Fruit fly (Drosophila melanogaster): Measurements from ENCODE around the gene Ssdp.
A peak's percentile ranks its signal among the peaks of the same experiment; 100 is the strongest.

The Ssdp gene

dm6 chr3R:18198518-18199118 lies 777 bp downstream of the Ssdp start (continued):
- TF ChIP-seq tgo (GFP tag; IDR thresholded peaks at IDR 0.05) (no peak), nerfin-2 (GFP tag; IDR thresholded peaks at IDR 0.05; ENCODE audit: partially characterized antibody) (no peak), Gsc (GFP tag; IDR thresholded peaks at IDR 0.05) (no peak), MESR4 (GFP tag; optimal IDR thresholded peaks at IDR 0.05) (no peak), Dad (GFP tag; optimal IDR thresholded peaks at IDR 0.05) (peak; percentile 17), CG4820 (GFP tag; optimal IDR thresholded peaks at IDR 0.05) (peak; percentile 10), CG7963 (GFP tag; IDR thresholded peaks at IDR 0.05; ENCODE audit: partially characterized antibody) (no peak), CG6254 (GFP tag; optimal IDR thresholded peaks at IDR 0.05) (no peak), caup (GFP tag; optimal IDR thresholded peaks at IDR 0.05; ENCODE audit: severe bottlenecking) (peak; percentile 51), Dip2 (GFP tag; IDR thresholded peaks at IDR 0.05) (no peak), tll (GFP tag; optimal IDR thresholded peaks at IDR 0.05) (peak in 1 of 2 experiments; percentile 70), gfzf (GFP tag; optimal IDR thresholded peaks at IDR 0.05) (no peak), NC2β (GFP tag; optimal IDR thresholded peaks at IDR 0.05) (peak; percentile 20), Deaf1 (tag; optimal IDR thresholded peaks at IDR 0.05) (no peak), CG2199 (GFP tag; IDR thresholded peaks at IDR 0.05) (no peak), lov (optimal IDR thresholded peaks at IDR 0.05) (no peak), lov (GFP tag; IDR thresholded peaks at IDR 0.05) (no peak), CG10543 (GFP tag; optimal IDR thresholded peaks at IDR 0.05) (peak; percentile 48), ab (GFP tag; optimal IDR thresholded peaks at IDR 0.05) (no peak), cad (GFP tag; optimal IDR thresholded peaks at IDR 0.05) (no peak), mld (GFP tag; IDR thresholded peaks at IDR 0.05; ENCODE audit: partially characterized antibody) (no peak), schlank (tag; optimal IDR thresholded peaks at IDR 0.05) (no peak), ro (GFP tag; IDR thresholded peaks at IDR 0.05) (no peak), rib (GFP tag; IDR thresholded peaks at IDR 0.05) (no peak), CG6654 (GFP tag; optimal IDR thresholded peaks at IDR 0.05) (no peak), H2.0 (GFP tag; IDR thresholded peaks at IDR 0.05) (no peak), CG3726 (GFP tag; IDR thresholded peaks at IDR 0.05) (no peak), Opbp (GFP tag; IDR thresholded peaks at IDR 0.05; ENCODE audit: partially characterized antibody) (no peak), CG7271 (tag; optimal IDR thresholded peaks at IDR 0.05) (no peak), bigmax (GFP tag; optimal IDR thresholded peaks at IDR 0.05) (no peak), ara (GFP tag; IDR thresholded peaks at IDR 0.05) (no peak), psq (GFP tag; optimal IDR thresholded peaks at IDR 0.05) (no peak), trem (tag; optimal IDR thresholded peaks at IDR 0.05) (no peak), CG15601 (tag; optimal IDR thresholded peaks at IDR 0.05) (peak; percentile 39), Bgb (GFP tag; IDR thresholded peaks at IDR 0.05; ENCODE audit: partially characterized antibody) (no peak), lmd (GFP tag; IDR thresholded peaks at IDR 0.05) (no peak), CG2129 (GFP tag; IDR thresholded peaks at IDR 0.05; ENCODE audit: partially characterized antibody) (no peak), Blimp-1 (GFP tag; optimal IDR thresholded peaks at IDR 0.05) (peak; percentile 22), stc (GFP tag; IDR thresholded peaks at IDR 0.05) (no peak), Awh (GFP tag; IDR thresholded peaks at IDR 0.05) (no peak), grau (tag; optimal IDR thresholded peaks at IDR 0.05) (no peak), CG30431 (GFP tag; optimal IDR thresholded peaks at IDR 0.05) (no peak), CG8478 (optimal IDR thresholded peaks at IDR 0.05) (no peak), pfk (GFP tag; optimal IDR thresholded peaks at IDR 0.05) (peak; percentile 39), Rfx (GFP tag; IDR thresholded peaks at IDR 0.05) (no peak), ems (GFP tag; optimal IDR thresholded peaks at IDR 0.05) (peak; percentile 53), CG9609 (GFP tag; optimal IDR thresholded peaks at IDR 0.05) (no peak), Hmr (GFP tag; optimal IDR thresholded peaks at IDR 0.05) (peak; percentile 42), YL-1 (GFP tag; optimal IDR thresholded peaks at IDR 0.05) (peak; percentile 12), chif (GFP tag; optimal IDR thresholded peaks at IDR 0.05) (no peak), GATAe (GFP tag; conservative IDR thresholded peaks at IDR 0.05) (no peak)

Data from whole organism, embryonic.